Worm (Caenorhabditis elegans): Measurements from ENCODE around the gene snu-66.

Gene snu-66

DNA sequence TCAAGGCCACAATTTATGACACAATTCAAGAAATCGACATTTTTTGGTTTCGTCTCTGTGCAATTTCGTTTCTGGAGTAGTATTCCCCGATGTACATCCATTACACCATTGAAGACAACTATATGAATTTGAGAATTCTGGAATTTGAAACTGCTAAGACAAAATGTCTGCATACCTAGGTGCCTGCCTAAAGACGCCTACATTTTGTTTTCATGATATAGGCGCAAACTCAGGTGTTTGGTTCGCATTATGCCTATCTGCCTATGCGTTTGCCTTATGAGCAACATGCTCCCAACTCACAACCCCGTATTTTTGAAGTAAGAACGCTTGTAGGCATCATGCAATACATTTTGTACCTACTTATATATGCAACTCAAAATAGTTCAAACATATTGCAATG, 4.5 kb downstream of the snu-66 start, which contains the start of gene F19F10.14:
Gene F19F10.14, minus strand, starts transcription at position 101 of the 400 bp plus-strand sequence.
- no peak for TF ChIP-seq unc-62 (GFP tag; optimal IDR thresholded peaks at IDR 0.05)

DNA sequence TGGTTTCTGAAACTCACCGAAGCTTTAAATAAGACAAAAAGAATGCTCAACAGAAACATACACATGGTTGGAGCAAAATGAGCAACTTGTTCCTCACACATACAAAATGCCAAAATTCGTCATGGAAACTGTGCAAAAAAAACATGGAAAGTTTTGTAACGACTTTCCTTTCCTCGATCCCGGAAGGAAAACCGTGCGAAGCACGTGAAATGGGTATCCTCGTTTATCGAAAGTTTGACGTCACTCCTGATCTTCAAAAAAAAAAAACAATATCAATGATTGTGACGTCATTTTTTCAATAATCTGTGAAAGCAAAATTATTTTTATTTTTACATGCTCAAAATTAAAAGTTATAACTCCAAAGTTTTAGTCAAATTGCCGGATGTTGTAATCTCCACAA, 5.2 kb downstream of the snu-66 start, which contains the start of gene clec-212:
Gene clec-212, minus strand, starts transcription at position 101 of the 400 bp plus-strand sequence.
- no peak for TF ChIP-seq unc-62 (GFP tag; optimal IDR thresholded peaks at IDR 0.05)

DNA sequence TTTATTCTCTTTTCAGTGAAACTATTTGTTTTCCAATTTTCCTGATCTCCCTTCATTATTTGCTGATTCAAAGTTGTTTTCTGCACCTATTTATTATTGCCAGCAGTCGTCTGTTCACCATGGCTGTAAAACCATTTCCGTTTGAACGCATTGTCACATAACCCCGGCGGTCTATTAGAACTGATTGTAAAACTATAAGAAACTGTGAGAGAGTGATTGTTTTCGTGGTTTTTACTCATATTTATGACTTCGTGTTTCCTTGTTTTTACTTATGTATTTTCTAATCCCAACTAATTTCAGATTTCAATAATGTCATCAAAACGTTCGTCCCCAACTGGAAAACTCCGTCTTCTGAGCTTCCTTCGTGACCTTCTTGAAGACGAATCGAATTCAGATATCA, 12.5 kb downstream of the snu-66 start, which contains the start of gene F19F10.1:
Gene F19F10.1, plus strand, starts transcription at position 301 of the 400 bp plus-strand sequence.
- TF ChIP-seq unc-62 (GFP tag; optimal IDR thresholded peaks at IDR 0.05), result no peak

DNA sequence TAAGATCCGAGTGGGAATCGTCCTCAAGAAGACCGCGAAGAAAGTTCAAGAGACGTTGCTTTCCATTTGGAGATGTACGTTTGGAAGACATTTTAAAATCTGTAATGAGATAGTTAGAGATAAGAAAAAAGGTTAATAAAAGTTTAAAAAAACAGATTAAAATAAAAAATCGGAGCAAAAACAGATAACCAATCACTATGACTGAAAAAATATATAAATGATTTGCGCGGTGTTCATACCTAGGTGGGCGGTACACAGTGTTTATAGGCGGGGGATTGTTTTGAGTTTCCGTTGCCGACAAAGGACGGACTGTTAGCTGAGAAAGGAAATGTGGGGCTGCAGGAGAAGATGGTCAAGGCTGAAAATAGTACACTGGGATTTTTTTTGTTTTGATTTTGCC, 16.8 kb downstream of the snu-66 start, which contains the start of gene ets-7:
Gene ets-7, minus strand, starts transcription at position 101 of the 400 bp plus-strand sequence.
- no peak for TF ChIP-seq unc-62 (GFP tag; optimal IDR thresholded peaks at IDR 0.05)

DNA sequence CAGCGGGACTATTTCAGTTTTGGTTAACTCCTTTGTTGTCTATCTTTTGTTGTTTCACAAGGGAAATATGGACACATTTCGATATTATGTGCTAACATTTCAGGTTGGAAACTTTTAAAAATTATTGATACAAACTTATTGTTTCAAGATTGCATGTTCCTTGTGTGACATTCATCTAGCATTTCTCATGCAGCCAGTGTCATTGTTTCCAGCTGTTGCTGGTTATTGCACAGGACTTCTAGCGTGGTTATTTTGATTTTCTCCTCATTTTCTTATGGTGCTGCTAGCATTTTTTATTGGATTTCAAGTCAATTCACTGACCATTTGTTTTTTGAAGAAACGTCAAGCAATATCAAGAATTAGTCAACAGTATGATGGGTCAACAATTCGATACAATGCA, 19.6 kb downstream of the snu-66 start:
- no peak for TF ChIP-seq unc-62 (GFP tag; optimal IDR thresholded peaks at IDR 0.05)

DNA sequence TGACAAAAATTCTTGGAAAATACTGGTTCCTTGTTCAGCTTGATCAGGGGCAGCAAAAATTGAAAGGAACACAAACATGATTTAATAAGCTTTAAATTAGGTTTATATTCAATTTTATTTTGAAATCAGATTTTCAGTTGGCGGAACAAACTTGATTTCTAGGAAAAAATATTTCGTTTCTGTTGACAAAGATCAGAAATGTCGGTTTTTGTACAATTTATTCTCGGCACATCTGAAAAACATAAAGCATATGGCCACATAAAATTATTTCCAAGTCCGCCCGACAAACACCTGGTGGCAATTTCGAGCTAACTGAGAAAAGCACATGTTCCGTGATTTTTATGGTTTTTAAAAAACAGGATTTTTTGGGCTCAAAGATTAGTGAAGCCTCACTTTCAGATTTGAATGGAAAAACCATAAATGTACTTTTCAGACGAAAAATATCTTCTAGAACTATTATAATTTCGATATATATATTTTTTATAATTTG, 21.6 kb downstream of the snu-66 start, which contains the start of gene ttr-10:
Gene ttr-10, minus strand, starts transcription at position 51 of the 490 bp plus-strand sequence.
- TF ChIP-seq unc-62 (GFP tag; optimal IDR thresholded peaks at IDR 0.05), result no peak

DNA sequence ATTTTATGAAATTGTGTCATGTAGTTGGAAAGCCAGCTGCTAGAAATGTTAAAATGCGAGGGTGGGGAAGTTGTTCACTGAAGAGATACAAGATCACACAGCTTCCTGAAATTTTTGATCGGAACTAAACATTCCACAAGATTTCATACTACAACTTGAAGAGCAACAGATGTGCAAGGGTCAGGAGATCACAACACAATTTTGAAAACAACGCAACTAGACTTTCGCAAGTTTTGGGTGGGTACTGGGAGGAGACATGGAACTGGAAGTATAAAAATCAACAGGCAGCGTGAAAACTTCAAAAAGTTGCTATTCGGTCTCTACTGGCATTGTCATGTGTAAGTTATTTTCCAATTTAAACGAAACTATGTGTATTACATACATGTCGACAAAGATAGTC, 23.6 kb downstream of the snu-66 start, which contains the start of gene F19F10.3:
Gene F19F10.3, plus strand, starts transcription at position 301 of the 400 bp plus-strand sequence.
- TF ChIP-seq unc-62 (GFP tag; optimal IDR thresholded peaks at IDR 0.05), result no peak

DNA sequence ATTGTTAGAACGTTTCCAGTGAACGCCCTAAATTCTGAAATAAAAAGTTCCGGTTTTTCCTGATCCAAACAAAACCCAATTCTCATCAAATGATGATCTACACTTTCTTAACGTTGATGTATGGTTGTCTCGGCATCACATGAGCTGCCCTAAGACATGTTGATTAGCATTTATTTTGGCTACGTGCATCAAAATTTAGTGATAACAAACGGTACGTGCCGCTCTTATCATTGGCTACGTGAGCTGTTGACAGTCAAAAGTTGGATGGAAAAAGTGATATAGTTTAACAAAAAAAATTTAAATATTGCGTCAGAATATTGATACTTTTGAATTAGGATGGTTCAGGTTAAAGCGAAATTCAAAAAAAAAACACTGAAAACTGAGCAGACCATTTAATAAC, 27.5 kb downstream of the snu-66 start:
- TF ChIP-seq unc-62 (GFP tag; optimal IDR thresholded peaks at IDR 0.05), result no peak

DNA sequence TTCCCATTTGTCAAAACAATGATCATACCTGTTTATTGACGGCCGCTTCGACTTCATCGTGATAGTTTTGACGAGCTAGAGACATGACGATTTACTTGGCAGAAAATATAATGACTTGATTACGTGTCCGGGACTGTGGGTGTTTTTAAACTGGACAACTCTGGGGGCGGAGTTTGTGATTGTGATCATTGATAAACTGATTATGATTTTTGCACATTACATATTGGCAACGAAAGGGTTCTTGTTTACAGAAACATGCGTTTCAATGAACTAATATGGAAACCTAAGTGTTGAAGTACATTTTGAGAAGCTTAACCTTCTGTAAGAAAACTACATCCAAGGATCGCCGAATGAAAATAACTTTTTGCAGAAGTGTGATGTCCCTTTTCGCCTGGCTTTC, 28.0 kb downstream of the snu-66 start, which contains the start of gene ftn-1:
Gene ftn-1, minus strand, starts transcription at position 101 of the 400 bp plus-strand sequence.
- no peak for TF ChIP-seq unc-62 (GFP tag; optimal IDR thresholded peaks at IDR 0.05)

DNA sequence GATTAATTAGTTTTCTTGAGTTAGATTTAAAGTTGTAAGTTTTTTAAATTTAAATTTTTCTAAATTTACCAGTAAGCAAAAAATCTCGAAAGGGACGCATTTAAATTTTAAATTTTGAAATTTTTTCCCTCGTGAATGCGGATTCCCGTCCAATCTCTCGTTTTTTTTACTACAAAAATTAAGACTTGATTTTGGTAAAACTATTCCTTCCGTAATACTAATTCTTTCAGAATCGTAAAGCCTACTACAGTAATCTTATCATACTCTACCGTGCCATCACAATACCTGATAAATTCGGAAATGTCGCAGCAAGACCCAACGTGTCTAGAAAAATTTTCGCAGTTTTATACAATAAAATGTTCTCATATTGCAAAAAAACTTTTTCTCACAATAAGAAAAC, 30.3 kb downstream of the snu-66 start, which contains the start of the genes C54F6.19 and nhx-3:
Gene C54F6.19, plus strand, starts transcription at position 301 of the 400 bp plus-strand sequence.
Gene nhx-3, minus strand, starts transcription at position 337 of the 400 bp plus-strand sequence.
- no peak for TF ChIP-seq unc-62 (GFP tag; optimal IDR thresholded peaks at IDR 0.05)

DNA sequence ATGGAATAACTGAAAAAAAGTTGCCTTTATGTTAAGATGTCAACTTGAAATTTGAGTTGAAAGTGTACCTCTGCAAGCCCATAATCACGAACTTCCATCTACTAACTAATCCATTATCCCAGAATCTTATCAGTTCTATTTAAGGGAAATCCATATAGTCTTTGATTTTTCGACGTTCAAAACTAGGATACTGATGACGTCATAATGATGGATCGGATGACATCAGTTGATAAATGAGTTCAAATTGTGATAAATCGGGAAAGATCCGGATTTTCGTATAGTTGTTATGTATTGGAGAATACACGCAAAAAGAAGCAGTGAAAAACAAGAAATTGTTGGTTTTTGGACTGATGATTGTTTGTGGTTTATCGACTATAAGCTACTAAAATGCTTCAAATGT, 31.7 kb downstream of the snu-66 start:
- no peak for TF ChIP-seq unc-62 (GFP tag; optimal IDR thresholded peaks at IDR 0.05)

DNA sequence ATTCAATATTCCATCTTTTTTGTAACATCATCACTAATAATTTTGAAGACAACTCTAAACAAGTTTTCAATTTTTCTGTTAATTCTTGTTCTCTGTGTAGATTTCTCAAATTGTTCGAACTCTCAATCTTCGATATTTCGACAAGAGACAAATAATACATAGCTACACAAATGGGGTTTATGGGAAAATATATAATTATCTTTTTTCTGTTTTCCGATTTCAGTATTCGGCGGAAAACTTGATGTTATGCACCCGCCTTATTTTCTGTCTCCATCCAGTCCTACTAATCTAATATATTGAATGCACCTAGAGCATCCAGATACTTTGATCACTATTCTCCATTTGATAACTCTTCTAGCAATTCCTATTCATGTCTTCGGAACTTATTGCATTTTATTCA, 36.5 kb downstream of the snu-66 start, which contains the start of gene srh-268:
Gene srh-268, plus strand, starts transcription at position 301 of the 400 bp plus-strand sequence.
- TF ChIP-seq unc-62 (GFP tag; optimal IDR thresholded peaks at IDR 0.05), result no peak

DNA sequence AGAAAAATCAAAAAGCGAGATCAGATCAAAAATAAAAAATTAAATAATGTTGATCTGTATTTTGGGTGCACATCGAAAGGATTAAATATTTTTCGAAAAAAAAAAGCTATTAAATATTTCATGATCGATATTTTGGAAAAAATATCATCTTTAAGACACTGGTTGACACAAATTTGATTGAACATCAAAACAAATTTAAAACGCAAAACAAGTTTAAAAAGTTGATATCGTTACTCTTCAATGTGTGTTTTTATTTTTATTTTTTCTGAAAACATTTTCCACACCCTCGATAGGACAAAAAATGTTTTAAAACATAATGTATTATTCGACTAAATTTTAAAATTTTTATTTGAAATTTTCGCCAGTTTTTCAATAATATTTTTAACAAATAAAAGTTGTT, 37.5 kb downstream of the snu-66 start, which contains the start of gene C54F6.12:
Gene C54F6.12, minus strand, starts transcription at position 101 of the 400 bp plus-strand sequence.
- no peak for TF ChIP-seq unc-62 (GFP tag; optimal IDR thresholded peaks at IDR 0.05)

DNA sequence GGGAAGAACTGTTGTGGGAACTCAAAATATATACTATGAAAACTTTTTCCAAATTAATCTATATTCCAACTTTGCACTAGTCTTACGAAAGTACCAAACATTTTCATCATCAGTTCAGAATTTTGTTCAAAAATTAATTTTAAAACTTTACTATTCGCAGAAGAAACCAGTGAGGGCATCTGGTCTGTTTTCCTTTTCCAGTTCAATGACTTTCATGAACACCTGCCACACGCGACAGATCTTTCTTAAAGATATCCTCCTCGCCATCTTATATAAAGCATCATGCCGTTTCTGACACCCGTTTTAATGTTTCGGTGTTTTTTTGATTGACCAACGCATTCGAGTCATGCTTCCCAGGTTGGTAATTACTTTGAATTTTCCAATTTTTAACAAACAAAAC, 42.5 kb downstream of the snu-66 start, which contains the start of gene C54F6.3:
Gene C54F6.3, plus strand, starts transcription at position 301 of the 400 bp plus-strand sequence.
- no peak for TF ChIP-seq unc-62 (GFP tag; optimal IDR thresholded peaks at IDR 0.05)

DNA sequence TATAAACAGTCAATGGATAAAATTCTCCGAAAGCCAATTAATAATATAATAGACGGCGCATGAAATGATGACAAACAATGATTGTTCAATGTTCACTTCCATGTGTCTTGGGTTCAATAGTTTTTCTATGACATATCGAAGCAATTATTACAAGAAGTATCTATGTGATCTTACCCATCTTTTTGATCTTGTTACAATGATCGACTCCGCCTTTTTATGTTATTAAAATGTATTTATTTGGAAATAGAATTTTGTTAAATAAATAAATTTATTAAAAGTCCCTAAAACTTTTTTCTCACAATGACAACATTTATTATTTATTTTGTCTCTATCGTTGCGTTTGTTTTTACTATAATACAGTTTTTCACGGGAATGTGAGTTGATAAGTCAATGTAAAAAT, 45.6 kb downstream of the snu-66 start, which contains the start of gene swt-2:
Gene swt-2, plus strand, starts transcription at position 301 of the 400 bp plus-strand sequence.
- TF ChIP-seq unc-62 (GFP tag; optimal IDR thresholded peaks at IDR 0.05), result no peak

DNA sequence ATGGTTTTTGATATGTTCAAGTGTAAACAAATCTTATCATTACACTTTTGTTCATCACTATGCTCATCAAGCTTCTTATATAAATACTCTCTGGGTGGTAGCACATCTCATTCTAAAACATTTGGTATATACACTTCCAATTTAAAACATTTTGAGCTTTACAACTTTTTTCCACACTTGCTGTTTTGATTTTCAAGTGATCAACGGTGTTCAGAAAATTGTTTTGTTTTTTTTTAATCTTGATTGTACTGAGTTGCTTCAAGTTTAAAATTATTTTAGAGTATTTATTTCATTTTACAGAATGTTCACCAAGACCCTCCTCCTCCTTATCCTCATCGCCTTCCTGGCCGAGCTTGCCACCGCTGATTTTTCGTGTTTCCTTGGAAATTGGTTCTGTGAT, 46.7 kb downstream of the snu-66 start, which contains the start of gene C54F6.5:
Gene C54F6.5, plus strand, starts transcription at position 301 of the 400 bp plus-strand sequence.
- TF ChIP-seq unc-62 (GFP tag; optimal IDR thresholded peaks at IDR 0.05), result no peak

DNA sequence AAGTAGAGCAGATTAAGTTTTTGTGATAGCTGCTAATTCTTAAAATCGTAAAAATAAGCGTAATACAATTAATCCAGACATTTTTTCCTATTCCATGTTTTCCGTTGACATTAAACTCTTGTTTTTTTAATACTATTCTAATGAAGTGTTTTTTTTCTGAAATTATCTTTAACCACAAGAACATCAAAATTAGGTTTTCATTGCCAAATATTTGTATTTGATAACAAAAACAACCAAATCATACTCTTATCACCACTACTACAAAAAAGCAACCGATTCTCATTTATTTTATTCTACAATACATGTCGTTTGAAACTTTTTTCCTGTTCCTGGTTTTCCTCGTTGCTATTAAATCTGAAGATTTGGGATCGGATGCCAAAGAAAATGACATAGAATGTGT, 48.3 kb downstream of the snu-66 start, which contains the start of gene C54F6.17:
Gene C54F6.17, plus strand, starts transcription at position 301 of the 400 bp plus-strand sequence.
- no peak for TF ChIP-seq unc-62 (GFP tag; optimal IDR thresholded peaks at IDR 0.05)
